Worm (Caenorhabditis elegans): ENCODE results near the gene R02D5.1.

DNA sequence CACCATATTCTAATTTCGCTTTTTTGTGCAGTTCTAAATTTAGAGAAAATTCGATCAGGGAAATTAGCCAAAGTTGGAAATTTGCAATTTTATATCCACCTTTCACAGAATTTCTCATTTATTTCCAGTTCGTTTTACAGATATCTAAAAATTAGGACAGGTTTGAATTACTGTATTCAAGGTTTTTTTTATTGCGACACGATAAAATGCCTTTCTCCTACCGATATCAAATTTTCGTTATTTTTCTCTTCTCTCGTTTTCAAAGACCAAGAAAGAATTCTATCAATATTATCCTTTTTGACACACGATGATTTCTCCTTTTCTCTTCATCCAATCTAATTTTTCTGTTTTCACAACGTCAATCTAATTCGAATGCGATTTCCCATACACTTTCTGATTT, 38.5 kb downstream of the R02D5.1 start, which contains the start of gene C53A5.13:
- TF ChIP-seq nhr-28 (tag; optimal IDR thresholded peaks at IDR 0.05), result no peak
- TF ChIP-seq nhr-11 (tag; optimal IDR thresholded peaks at IDR 0.05), result no peak
- no peak for TF ChIP-seq fos-1 (tag; optimal IDR thresholded peaks at IDR 0.05)
- no peak for TF ChIP-seq nhr-76 (tag; optimal IDR thresholded peaks at IDR 0.05)
- no peak for TF ChIP-seq hmg-11 (tag; optimal IDR thresholded peaks at IDR 0.05)
- no peak for TF ChIP-seq daf-12 (tag; optimal IDR thresholded peaks at IDR 0.05)
- TF ChIP-seq nhr-23 (tag; optimal IDR thresholded peaks at IDR 0.05), result no peak
- no peak for TF ChIP-seq fkh-2 (tag; optimal IDR thresholded peaks at IDR 0.05)
- TF ChIP-seq mdl-1 (tag; optimal IDR thresholded peaks at IDR 0.05), result no peak
- no peak for TF ChIP-seq jun-1 (tag; optimal IDR thresholded peaks at IDR 0.05)
- no peak for TF ChIP-seq nhr-12 (tag; optimal IDR thresholded peaks at IDR 0.05)
- TF ChIP-seq nhr-237 (tag; optimal IDR thresholded peaks at IDR 0.05), result no peak
